Worm (Caenorhabditis elegans) whole organism, midembryonic: ENCODE results near the gene efa-6.
"Not testable (repeated sequence)": the region's sequence is repeated elsewhere in the genome, so short reads cannot be mapped to it uniquely, and the experiment has no call there.

Experiments used
- T22C8.4 ChIP-seq: fragments of 200-800 bp; sonication (Bioruptor generic); IDR thresholded peaks from 2 replicates; pipeline ENCODE4 v1.3.6; 2022; ENCODE audit warnings: missing genetic modification characterization, missing compliant biosample characterization
- cog-1 ChIP-seq: sonication (generic microtip); optimal IDR thresholded peaks from 2 replicates; lab custom pipeline; 2016; ENCODE audit warnings: missing genetic modification characterization, missing compliant biosample characterization
- flt-1 ChIP-seq: fragments of 200-800 bp; sonication (Bioruptor generic); IDR thresholded peaks from 2 replicates; pipeline ENCODE4 v1.3.6; 2022; ENCODE audit warnings: missing genetic modification characterization, missing compliant biosample characterization
- klf-2 ChIP-seq: fragments of 200-800 bp; sonication (Bioruptor generic); conservative IDR thresholded peaks from 2 replicates; pipeline ENCODE4 v1.3.6; 2022; ENCODE audit warnings: missing genetic modification reagents, missing genetic modification characterization, missing compliant biosample characterization
- med-1 ChIP-seq: sonication (generic microtip); optimal IDR thresholded peaks from 2 replicates; lab custom pipeline; 2017; ENCODE audit warnings: missing genetic modification characterization, mild to moderate bottlenecking, missing compliant biosample characterization, antibody characterized with exemption, missing genetic modification reagents; ENCODE audit not compliant: insufficient read depth
- tab-1 ChIP-seq: fragments of 200-800 bp; sonication (Bioruptor generic); IDR thresholded peaks from 2 replicates; pipeline ENCODE4 v1.3.6; 2022; ENCODE audit warnings: missing genetic modification characterization, missing compliant biosample characterization
- ztf-29 ChIP-seq: fragments of 200-800 bp; sonication (Bioruptor generic); IDR thresholded peaks from 2 replicates; pipeline ENCODE4 v1.3.6; 2022; ENCODE audit warnings: missing genetic modification reagents, missing genetic modification characterization, missing compliant biosample characterization

DNA sequence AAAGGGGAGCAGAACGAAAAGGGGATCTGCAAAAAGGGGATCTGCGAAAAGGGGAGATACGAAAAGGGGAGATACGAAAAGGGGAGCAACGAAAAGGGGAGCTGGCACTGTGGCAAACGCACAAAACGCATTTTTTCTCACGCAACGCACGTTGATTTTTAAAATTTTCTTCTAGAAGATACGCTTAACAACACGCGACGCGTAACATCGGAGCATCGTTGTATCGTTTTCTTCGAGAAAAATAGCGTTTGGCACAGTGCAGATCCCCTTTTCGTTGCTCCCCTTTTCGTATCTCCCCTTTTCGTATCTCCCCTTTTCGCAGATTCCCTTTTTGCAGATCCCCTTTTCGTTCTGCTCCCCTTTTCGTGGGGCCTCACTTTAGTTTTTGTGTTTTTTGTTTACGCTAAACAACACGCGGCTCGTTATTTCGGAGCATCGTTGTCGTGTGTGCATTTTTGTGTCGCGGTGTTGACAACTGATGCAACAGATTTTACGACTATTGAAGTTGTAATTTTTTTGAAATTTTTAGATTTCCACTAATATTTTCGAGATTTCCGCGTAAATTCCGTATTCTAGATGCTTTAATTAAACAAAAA, 7.1 kb upstream of the efa-6 start:
- not testable (repeated sequence) for TF ChIP-seq med-1 (GFP tag; lab: Kevin White, UChicago); klf-2 (GFP tag; lab: Robert Waterston, UW); flt-1 (GFP tag; lab: Robert Waterston, UW); tab-1; ztf-29 (GFP tag; lab: Robert Waterston, UW); T22C8.4 (GFP tag; lab: Robert Waterston, UW); cog-1 (tag; lab: Kevin White, UChicago)
